Fruit fly (Drosophila melanogaster) whole organism, embryonic: ENCODE results near the gene Prosbeta2.

ENCODE experiments used
- ATbp ChIP-seq: fragments of 200-800 bp; sonication (Bioruptor generic); optimal IDR thresholded peaks from 2 replicates; lab custom pipeline; 2017; ENCODE audit warnings: missing biosample characterization, mild to moderate bottlenecking, missing genetic modification characterization, missing genetic modification reagents
- Atf3 ChIP-seq: fragments of 200-800 bp; sonication (Bioruptor generic); optimal IDR thresholded peaks from 3 replicates; lab custom pipeline; 2016; ENCODE audit warnings: missing biosample characterization, missing genetic modification characterization
- CG10209 ChIP-seq: fragments of 200-800 bp; sonication (Bioruptor generic); optimal IDR thresholded peaks from 3 replicates; lab custom pipeline; 2017; ENCODE audit warnings: missing biosample characterization, mild to moderate bottlenecking, missing genetic modification characterization, missing genetic modification reagents
- CG10431 ChIP-seq: fragments of 200-800 bp; sonication (Bioruptor generic); optimal IDR thresholded peaks from 3 replicates; lab custom pipeline; 2018; ENCODE audit warnings: missing biosample characterization, mild to moderate bottlenecking, missing genetic modification characterization
- CG13296 ChIP-seq: fragments of 200-800 bp; sonication (Bioruptor generic); optimal IDR thresholded peaks from 3 replicates; lab custom pipeline; 2018; ENCODE audit warnings: missing biosample characterization, mild to moderate bottlenecking, missing genetic modification characterization
- CG15269 ChIP-seq: fragments of 200-800 bp; sonication (Bioruptor generic); optimal IDR thresholded peaks from 2 replicates; lab custom pipeline; 2018; ENCODE audit warnings: missing biosample characterization, mild to moderate bottlenecking, missing genetic modification characterization, moderate library complexity
- CG16813 ChIP-seq: fragments of 200-800 bp; sonication (Bioruptor generic); IDR thresholded peaks from 3 replicates; pipeline ENCODE4 v1.3.6; 2022; ENCODE audit warnings: missing biosample characterization, missing genetic modification characterization; ENCODE audit not compliant: partially characterized antibody
- CG18011 ChIP-seq: fragments of 200-800 bp; sonication (Bioruptor generic); optimal IDR thresholded peaks from 2 replicates; lab custom pipeline; 2017; ENCODE audit warnings: missing biosample characterization, missing genetic modification characterization, mild to moderate bottlenecking, moderate library complexity, missing genotype
- CG18599 ChIP-seq: fragments of 200-800 bp; sonication (Bioruptor generic); optimal IDR thresholded peaks from 3 replicates; lab custom pipeline; 2017; ENCODE audit warnings: missing biosample characterization, missing genetic modification characterization, mild to moderate bottlenecking, moderate library complexity, missing genetic modification reagents
- CG2199 ChIP-seq: fragments of 200-800 bp; sonication (Bioruptor generic); IDR thresholded peaks from 3 replicates; pipeline ENCODE4 v1.3.6; 2022; ENCODE audit warnings: missing biosample characterization, missing genetic modification characterization
- CG2678 ChIP-seq: fragments of 200-800 bp; sonication (Bioruptor generic); optimal IDR thresholded peaks from 3 replicates; lab custom pipeline; 2019; ENCODE audit warnings: missing biosample characterization, mild to moderate bottlenecking, missing genetic modification characterization, moderate library complexity
- CG30020 ChIP-seq: fragments of 200-800 bp; optimal IDR thresholded peaks from 2 replicates; lab custom pipeline; 2019; ENCODE audit warnings: missing biosample characterization, mild to moderate bottlenecking, missing genetic modification characterization, moderate library complexity
- CG34224 ChIP-seq: fragments of 200-800 bp; sonication (Bioruptor generic); IDR thresholded peaks from 3 replicates; pipeline ENCODE4 v1.3.6; 2022; ENCODE audit warnings: missing biosample characterization, missing genetic modification characterization; ENCODE audit not compliant: partially characterized antibody
- CG4360 ChIP-seq: fragments of 200-800 bp; sonication (Bioruptor generic); IDR thresholded peaks from 2 replicates; pipeline ENCODE4 v1.3.6; 2022; ENCODE audit warnings: missing biosample characterization, missing genetic modification characterization
- CG4707 ChIP-seq: fragments of 200-800 bp; sonication (Bioruptor generic); optimal IDR thresholded peaks from 2 replicates; lab custom pipeline; 2018; ENCODE audit warnings: missing biosample characterization, mild to moderate bottlenecking, missing genetic modification characterization, moderate library complexity
- CG6654 ChIP-seq: fragments of 200-800 bp; sonication (Bioruptor generic); optimal IDR thresholded peaks from 2 replicates; lab custom pipeline; 2017; ENCODE audit warnings: missing biosample characterization, mild to moderate bottlenecking, missing genetic modification characterization
- CG7839 ChIP-seq: fragments of 200-800 bp; sonication (Bioruptor generic); optimal IDR thresholded peaks from 3 replicates; lab custom pipeline; 2018; ENCODE audit warnings: missing biosample characterization, mild to moderate bottlenecking, missing genetic modification characterization, moderate library complexity
- CG7987 ChIP-seq: fragments of 200-800 bp; sonication (Bioruptor generic); optimal IDR thresholded peaks from 2 replicates; lab custom pipeline; 2018; ENCODE audit warnings: missing biosample characterization, mild to moderate bottlenecking, missing genetic modification characterization, moderate library complexity
- CG8388 ChIP-seq: fragments of 200-800 bp; sonication (Bioruptor generic); optimal IDR thresholded peaks from 2 replicates; lab custom pipeline; 2019; ENCODE audit warnings: missing biosample characterization, mild to moderate bottlenecking, missing genetic modification characterization, moderate library complexity
- CG9797 ChIP-seq: fragments of 200-800 bp; sonication (Bioruptor generic); optimal IDR thresholded peaks from 3 replicates; lab custom pipeline; 2018; ENCODE audit warnings: missing biosample characterization, mild to moderate bottlenecking, missing genetic modification characterization
- Ets65A ChIP-seq: fragments of 200-800 bp; sonication (Bioruptor generic); peaks from one replicate; lab custom pipeline; 2016; ENCODE audit warnings: missing biosample characterization, missing genetic modification characterization
- Fer2 ChIP-seq: fragments of 200-800 bp; sonication (Bioruptor generic); optimal IDR thresholded peaks from 2 replicates; lab custom pipeline; 2018; ENCODE audit warnings: missing biosample characterization, mild to moderate bottlenecking, missing genetic modification characterization, moderate library complexity
- HLHmδ ChIP-seq: fragments of 200-800 bp; sonication (Bioruptor generic); optimal IDR thresholded peaks from 2 replicates; lab custom pipeline; 2018; ENCODE audit warnings: missing biosample characterization, mild to moderate bottlenecking, missing genetic modification characterization, moderate library complexity
- Hr78 ChIP-seq, 2 experiments: fragments of 200-800 bp in 1 of 2; fragments of >200 bp in 1 of 2; sonication (Bioruptor generic) in 1 of 2; optimal IDR thresholded peaks; 2 replicates each; lab custom pipeline; 2017 to 2019; ENCODE audit warnings: missing biosample characterization in 2 of 2, missing genetic modification characterization in 2 of 2, mild to moderate bottlenecking in 1 of 2, moderate library complexity in 1 of 2
- MESR4 ChIP-seq: fragments of 200-800 bp; sonication (Bioruptor generic); optimal IDR thresholded peaks from 2 replicates; lab custom pipeline; 2018; ENCODE audit warnings: missing biosample characterization, mild to moderate bottlenecking, missing genetic modification characterization, moderate library complexity
- Meics ChIP-seq: fragments of 200-800 bp; sonication (Bioruptor generic); optimal IDR thresholded peaks from 2 replicates; lab custom pipeline; 2017; ENCODE audit warnings: missing biosample characterization, mild to moderate bottlenecking, missing genetic modification characterization
- NC2α ChIP-seq: fragments of 200-800 bp; sonication (Bioruptor generic); optimal IDR thresholded peaks from 2 replicates; lab custom pipeline; 2016; ENCODE audit warnings: missing biosample characterization, missing genetic modification characterization
- Nf-YA ChIP-seq: fragments of 200-800 bp; sonication (Bioruptor generic); IDR thresholded peaks from 2 replicates; pipeline ENCODE4 v1.3.6; 2022; ENCODE audit warnings: missing biosample characterization, missing genetic modification characterization
- Nf-YC ChIP-seq: fragments of 200-800 bp; optimal IDR thresholded peaks from 3 replicates; lab custom pipeline; 2019; ENCODE audit warnings: missing biosample characterization, mild to moderate bottlenecking, missing genetic modification characterization, moderate library complexity
- Sin3A ChIP-seq: fragments of >200 bp; optimal IDR thresholded peaks from 2 replicates; lab custom pipeline; 2018
- TFAM ChIP-seq: fragments of 200-800 bp; sonication (Bioruptor generic); optimal IDR thresholded peaks from 2 replicates; lab custom pipeline; 2017; ENCODE audit warnings: missing biosample characterization, missing genetic modification characterization, inconsistent platforms
- al ChIP-seq: fragments of 200-800 bp; sonication (Bioruptor generic); IDR thresholded peaks from 2 replicates; pipeline ENCODE4 v1.3.6; 2022; ENCODE audit warnings: missing biosample characterization, missing genetic modification characterization
- btn ChIP-seq: fragments of 200-800 bp; sonication (Bioruptor generic); optimal IDR thresholded peaks from 2 replicates; lab custom pipeline; 2016; ENCODE audit warnings: missing biosample characterization, missing genetic modification characterization
- her ChIP-seq: fragments of 200-800 bp; sonication (Bioruptor generic); optimal IDR thresholded peaks from 2 replicates; lab custom pipeline; 2016; ENCODE audit warnings: missing biosample characterization, missing genetic modification characterization
- lov ChIP-seq, 2 experiments: fragments of 200-800 bp in 1 of 2; fragments of >200 bp in 1 of 2; sonication (Bioruptor generic) in 1 of 2; IDR thresholded peaks in 1 of 2; optimal IDR thresholded peaks in 1 of 2; 2 replicates in 1 of 2; 3 replicates in 1 of 2; pipeline versions ENCODE4 v1.3.6 to Lab custom; 2017 to 2022; ENCODE audit warnings: missing biosample characterization in 1 of 2, missing genetic modification characterization in 1 of 2
- maf-S ChIP-seq: fragments of 200-800 bp; sonication (Bioruptor generic); optimal IDR thresholded peaks from 2 replicates; lab custom pipeline; 2016; ENCODE audit warnings: missing biosample characterization, missing genetic modification characterization
- mirr ChIP-seq: fragments of 200-800 bp; sonication (Bioruptor generic); optimal IDR thresholded peaks from 3 replicates; lab custom pipeline; 2018; ENCODE audit warnings: missing biosample characterization, mild to moderate bottlenecking, missing genetic modification characterization
- nerfin-2 ChIP-seq: fragments of 200-800 bp; sonication (Bioruptor generic); IDR thresholded peaks from 2 replicates; pipeline ENCODE4 v1.3.6; 2022; ENCODE audit warnings: missing biosample characterization, missing genetic modification characterization; ENCODE audit not compliant: partially characterized antibody
- pb ChIP-seq: fragments of 200-800 bp; sonication (Bioruptor generic); optimal IDR thresholded peaks from 3 replicates; lab custom pipeline; 2016; ENCODE audit warnings: missing biosample characterization, missing genetic modification characterization
- psq ChIP-seq: fragments of 200-800 bp; sonication (Bioruptor generic); optimal IDR thresholded peaks from 2 replicates; lab custom pipeline; 2017; ENCODE audit warnings: missing biosample characterization, missing genetic modification characterization
- ro ChIP-seq: fragments of 200-800 bp; sonication (Bioruptor generic); IDR thresholded peaks from 2 replicates; pipeline ENCODE4 v1.3.6; 2022; ENCODE audit warnings: missing biosample characterization, missing genetic modification characterization
- salm ChIP-seq: fragments of 200-800 bp; sonication (Bioruptor generic); optimal IDR thresholded peaks from 2 replicates; lab custom pipeline; 2018; ENCODE audit warnings: missing biosample characterization, mild to moderate bottlenecking, missing genetic modification characterization
- sr ChIP-seq: fragments of 200-800 bp; sonication (Bioruptor generic); IDR thresholded peaks from 3 replicates; pipeline ENCODE4 v1.3.6; 2022; ENCODE audit warnings: missing biosample characterization, missing genetic modification characterization
- stwl ChIP-seq: fragments of 200-800 bp; sonication (Bioruptor generic); optimal IDR thresholded peaks from 3 replicates; lab custom pipeline; 2018; ENCODE audit warnings: missing biosample characterization, mild to moderate bottlenecking, missing genetic modification characterization, moderate library complexity
- tio ChIP-seq: fragments of 200-800 bp; sonication (Bioruptor generic); optimal IDR thresholded peaks from 2 replicates; lab custom pipeline; 2017; ENCODE audit warnings: missing biosample characterization, missing genetic modification characterization, inconsistent platforms
- unpg ChIP-seq: fragments of 200-800 bp; sonication (Bioruptor generic); optimal IDR thresholded peaks from 3 replicates; lab custom pipeline; 2018; ENCODE audit warnings: missing biosample characterization, mild to moderate bottlenecking, missing genetic modification characterization, moderate library complexity
- zen ChIP-seq: fragments of 200-800 bp; sonication (Bioruptor generic); optimal IDR thresholded peaks from 3 replicates; lab custom pipeline; 2018; ENCODE audit warnings: missing biosample characterization, mild to moderate bottlenecking, missing genetic modification characterization, moderate library complexity
- zen2 ChIP-seq: fragments of 200-800 bp; sonication (Bioruptor generic); IDR thresholded peaks from 3 replicates; pipeline ENCODE4 v1.3.6; 2022; ENCODE audit warnings: missing biosample characterization, missing genetic modification characterization; ENCODE audit not compliant: partially characterized antibody

Gene Prosbeta2

DNA sequence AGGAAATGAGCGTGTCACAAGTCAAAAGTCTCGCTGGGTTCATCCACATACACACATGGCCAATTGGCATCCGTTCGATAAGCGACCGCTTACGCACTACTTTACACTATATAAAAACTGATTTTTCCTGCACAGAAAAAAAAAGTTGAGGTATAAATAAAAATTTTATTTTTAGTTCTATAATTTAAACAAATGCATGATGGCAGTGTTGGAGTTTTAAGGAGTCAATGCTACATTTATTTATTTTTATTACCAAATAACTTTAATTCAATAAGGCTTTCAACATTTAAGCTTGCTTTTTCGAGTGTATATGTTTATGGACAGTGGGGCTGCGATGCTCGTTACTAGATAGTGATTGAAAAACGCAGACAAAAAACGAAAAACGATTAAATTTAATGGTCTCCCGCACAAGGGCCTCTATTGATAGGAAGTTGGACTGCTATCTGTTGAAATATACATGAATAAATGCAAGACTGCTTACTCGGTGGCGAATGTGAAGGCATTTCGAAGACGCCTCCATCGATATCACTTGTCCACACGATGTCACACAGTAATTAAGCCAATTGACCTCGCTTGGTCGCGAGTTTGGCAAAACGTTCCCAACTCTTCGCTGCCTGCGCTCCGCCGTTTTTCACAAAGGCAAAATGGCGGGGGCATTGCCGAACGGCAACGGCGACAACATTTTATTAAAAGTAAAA lies 12.0 kb downstream of the Prosbeta2 start (continued):
- TF ChIP-seq CG18011 (peak; percentile 17), HLHmδ (no peak), al (GFP tag; lab: Robert Waterston, UW) (peak; percentile 38; the same call in 1 of the 2 replicates), Hr78 (GFP tag; optimal IDR thresholded peaks at IDR 0.05; lab: Kevin White, UChicago) (peak in 1 of 2 experiments; percentile 74), CG18599 (GFP tag; lab: Kevin White, UChicago) (peak; percentile 81), maf-S (GFP tag; lab: Kevin White, UChicago) (peak; percentile 23), stwl (tag; lab: Kevin White, UChicago) (no peak), zen2 (GFP tag; lab: Robert Waterston, UW) (no peak), Meics (GFP tag; lab: Kevin White, UChicago) (peak; percentile 74), Sin3A (lab: Kevin White, UChicago) (no peak), Atf3 (GFP tag; lab: Kevin White, UChicago) (no peak), CG10209 (GFP tag; lab: Kevin White, UChicago) (peak; percentile 45), CG15269 (tag; lab: Kevin White, UChicago) (peak; percentile 84), ro (GFP tag; lab: Robert Waterston, UW) (peak; percentile 9; the same call in 1 of the 2 replicates), CG10431 (GFP tag; lab: Kevin White, UChicago) (peak; percentile 21), MESR4 (GFP tag; lab: Kevin White, UChicago) (no peak), psq (GFP tag; lab: Kevin White, UChicago) (peak; percentile 39), CG30020 (tag; lab: Kevin White, UChicago) (peak; percentile 4), CG7987 (peak; percentile 31), NC2α (GFP tag; lab: Kevin White, UChicago) (no peak), btn (no peak), ATbp (GFP tag; lab: Kevin White, UChicago) (peak; percentile 72), Fer2 (tag; lab: Kevin White, UChicago) (peak; percentile 53), unpg (GFP tag; lab: Kevin White, UChicago) (peak; percentile 92), CG16813 (GFP tag; lab: Robert Waterston, UW) (no peak), salm (tag; lab: Kevin White, UChicago) (peak; percentile 74), mirr (GFP tag; lab: Kevin White, UChicago) (peak; percentile 5), CG13296 (GFP tag; lab: Kevin White, UChicago) (peak; percentile 71), Nf-YC (tag; lab: Kevin White, UChicago) (peak; percentile 57), Ets65A (GFP tag; lab: Kevin White, UChicago) (peak; percentile 92), CG7839 (tag; lab: Kevin White, UChicago) (peak; percentile 88), TFAM (no peak), CG4360 (GFP tag; lab: Robert Waterston, UW) (no peak), zen (peak; percentile 77), sr (GFP tag; lab: Robert Waterston, UW) (no peak), CG9797 (no peak), tio (GFP tag; lab: Kevin White, UChicago) (peak; percentile 48), pb (GFP tag; lab: Kevin White, UChicago) (no peak), CG34224 (GFP tag; lab: Robert Waterston, UW) (no peak), CG4707 (GFP tag; lab: Kevin White, UChicago) (peak; percentile 49), CG6654 (GFP tag; lab: Kevin White, UChicago) (peak; percentile 13), nerfin-2 (GFP tag; lab: Robert Waterston, UW) (no peak), lov (optimal IDR thresholded peaks at IDR 0.05; lab: Kevin White, UChicago) (no peak), lov (GFP tag; IDR thresholded peaks at IDR 0.05; lab: Robert Waterston, UW) (peak; percentile 53; the same call in 1 of the 3 replicates), CG8388 (GFP tag; lab: Kevin White, UChicago) (peak; percentile 88), her (GFP tag; lab: Kevin White, UChicago) (no peak), CG2678 (tag; lab: Kevin White, UChicago) (peak; percentile 87), CG2199 (GFP tag; lab: Robert Waterston, UW) (peak; percentile 69; the same call in 1 of the 3 replicates), Nf-YA (GFP tag; lab: Robert Waterston, UW) (no peak)
